Worm (Caenorhabditis elegans) whole organism, L4 larva: ENCODE results near the gene Y104H12D.2.

Experiments used
- fos-1 ChIP-seq: fragments of 150-350 bp; optimal IDR thresholded peaks from 2 replicates; lab custom pipeline; 2014; ENCODE audit warnings: missing biosample characterization, missing genetic modification characterization
- mdt-29 ChIP-seq: fragments of 200-800 bp; sonication (Bioruptor generic); IDR thresholded peaks from 2 replicates; pipeline ENCODE4 v1.3.6; 2022; ENCODE audit warnings: missing genetic modification reagents, missing genetic modification characterization, missing compliant biosample characterization

ce11 chrIV:1225596-1226232 is 47.9 kb downstream of the Y104H12D.2 start, which contains the start of gene W09G12.8:
- TF ChIP-seq mdt-29 (no peak), fos-1 (tag; lab: Kevin White, UChicago) (no peak)
